Fruit fly (Drosophila melanogaster): Measurements from ENCODE around the gene Dref.

Gene Dref

dm6 chr2L:9966983-9967737, at the start of gene Dref, which contains the start of gene RpL13 (continued):
- peak; percentile 75; the same call in 2 of the 3 replicates for TF ChIP-seq ken (GFP tag; IDR thresholded peaks at IDR 0.05)
- peak; percentile 82 for TF ChIP-seq CG7839 (tag; optimal IDR thresholded peaks at IDR 0.05)
- TF ChIP-seq Ravus (GFP tag; IDR thresholded peaks at IDR 0.05), result no peak
- peak; percentile 95 for TF ChIP-seq Fer1 (GFP tag; optimal IDR thresholded peaks at IDR 0.05)
- no peak for TF ChIP-seq lov (optimal IDR thresholded peaks at IDR 0.05)
- peak; percentile 96 for TF ChIP-seq lov (GFP tag; IDR thresholded peaks at IDR 0.05)
- TF ChIP-seq CG43689 (GFP tag; IDR thresholded peaks at IDR 0.05), result peak; percentile 63
- TF ChIP-seq Nf-YC (tag; optimal IDR thresholded peaks at IDR 0.05), result peak; percentile 83
- TF ChIP-seq CG12769 (tag; optimal IDR thresholded peaks at IDR 0.05), result no peak
- TF ChIP-seq Hr39 (optimal IDR thresholded peaks at IDR 0.05), result no peak
- TF ChIP-seq sens-2 (GFP tag; IDR thresholded peaks at IDR 0.05), result peak; percentile 92
- peak; percentile 83 for TF ChIP-seq pzg (GFP tag; optimal IDR thresholded peaks at IDR 0.05)
- TF ChIP-seq Bgb (GFP tag; IDR thresholded peaks at IDR 0.05; ENCODE audit: partially characterized antibody), result peak; percentile 78
- peak; percentile 69; the same call in 2 of the 3 replicates for TF ChIP-seq CG6791 (GFP tag; IDR thresholded peaks at IDR 0.05; ENCODE audit: partially characterized antibody)
- TF ChIP-seq CG11696 (GFP tag; IDR thresholded peaks at IDR 0.05), result peak; percentile 72
- peak; percentile 73 for TF ChIP-seq gem (tag; optimal IDR thresholded peaks at IDR 0.05)
- peak; percentile 79 for TF ChIP-seq CG10654 (GFP tag; optimal IDR thresholded peaks at IDR 0.05)
- TF ChIP-seq ara (GFP tag; IDR thresholded peaks at IDR 0.05), result peak; percentile 75
- TF ChIP-seq pho (GFP tag; optimal IDR thresholded peaks at IDR 0.05), result peak; percentile 89
- peak; percentile 86 for TF ChIP-seq Hand (GFP tag; optimal IDR thresholded peaks at IDR 0.05)
- peak; percentile 54 for TF ChIP-seq tup (GFP tag; optimal IDR thresholded peaks at IDR 0.05)
- peak; percentile 43 for TF ChIP-seq crol (GFP tag; IDR thresholded peaks at IDR 0.05)
- TF ChIP-seq HHEX (GFP tag; optimal IDR thresholded peaks at IDR 0.05), result peak; percentile 94
- TF ChIP-seq CG10462 (GFP tag; optimal IDR thresholded peaks at IDR 0.05), result peak; percentile 67
- TF ChIP-seq nerfin-2 (GFP tag; IDR thresholded peaks at IDR 0.05; ENCODE audit: partially characterized antibody), result peak; percentile 83
- peak; percentile 94 for TF ChIP-seq CG6854 (GFP tag; optimal IDR thresholded peaks at IDR 0.05)
- peak; percentile 97 for TF ChIP-seq kni (GFP tag; optimal IDR thresholded peaks at IDR 0.05)
- TF ChIP-seq D19A (tag; optimal IDR thresholded peaks at IDR 0.05), result peak; percentile 62
- 0 out of 2 replicates have a peak, but pooled peaks have one; percentile 28 for TF ChIP-seq CG4360 (GFP tag; IDR thresholded peaks at IDR 0.05)
- TF ChIP-seq Lim3 (GFP tag; IDR thresholded peaks at IDR 0.05), result no peak
- peak; percentile 77 for TF ChIP-seq Xbp1 (GFP tag; optimal IDR thresholded peaks at IDR 0.05)
- no peak for TF ChIP-seq wor (GFP tag; IDR thresholded peaks at IDR 0.05)
- TF ChIP-seq Ptx1 (GFP tag; IDR thresholded peaks at IDR 0.05), result peak; percentile 69
- peak; percentile 85 for TF ChIP-seq CG13894 (tag; optimal IDR thresholded peaks at IDR 0.05)
- peak; percentile 68 for TF ChIP-seq bbx (GFP tag; IDR thresholded peaks at IDR 0.05; ENCODE audit: partially characterized antibody)
- TF ChIP-seq p53 (GFP tag; optimal IDR thresholded peaks at IDR 0.05), result peak; percentile 73
- TF ChIP-seq al (GFP tag; IDR thresholded peaks at IDR 0.05), result peak; percentile 68
- peak; percentile 77; the same call in 2 of the 3 replicates for TF ChIP-seq CG34422 (GFP tag; IDR thresholded peaks at IDR 0.05)
- TF ChIP-seq Meics (GFP tag; optimal IDR thresholded peaks at IDR 0.05), result peak; percentile 94
- peak; percentile 95 for TF ChIP-seq Mes4 (GFP tag; optimal IDR thresholded peaks at IDR 0.05)
- peak; percentile 13; the same call in 1 of the 4 replicates for TF ChIP-seq Gug (GFP tag; IDR thresholded peaks at IDR 0.05)
- no peak for TF ChIP-seq CG1832 (GFP tag; optimal IDR thresholded peaks at IDR 0.05)
- peak; percentile 89 for TF ChIP-seq eyg (GFP tag; optimal IDR thresholded peaks at IDR 0.05)
- peak; percentile 86 for TF ChIP-seq gcm (GFP tag; optimal IDR thresholded peaks at IDR 0.05)
- peak; percentile 90 for TF ChIP-seq CHES-1-like (GFP tag; optimal IDR thresholded peaks at IDR 0.05)
- TF ChIP-seq ftz-f1 (GFP tag; optimal IDR thresholded peaks at IDR 0.05), result peak; percentile 54
- TF ChIP-seq az2 (GFP tag; optimal IDR thresholded peaks at IDR 0.05), result peak; percentile 66
- peak; percentile 91 for TF ChIP-seq CG11723 (GFP tag; optimal IDR thresholded peaks at IDR 0.05)
- TF ChIP-seq phol (tag; optimal IDR thresholded peaks at IDR 0.05), result peak; percentile 74
- peak; percentile 99 for TF ChIP-seq Ets97D (GFP tag; optimal IDR thresholded peaks at IDR 0.05)

All from whole organism, embryonic.